Fruit fly (Drosophila melanogaster): ENCODE data around the gene salt.

salt gene

DNA sequence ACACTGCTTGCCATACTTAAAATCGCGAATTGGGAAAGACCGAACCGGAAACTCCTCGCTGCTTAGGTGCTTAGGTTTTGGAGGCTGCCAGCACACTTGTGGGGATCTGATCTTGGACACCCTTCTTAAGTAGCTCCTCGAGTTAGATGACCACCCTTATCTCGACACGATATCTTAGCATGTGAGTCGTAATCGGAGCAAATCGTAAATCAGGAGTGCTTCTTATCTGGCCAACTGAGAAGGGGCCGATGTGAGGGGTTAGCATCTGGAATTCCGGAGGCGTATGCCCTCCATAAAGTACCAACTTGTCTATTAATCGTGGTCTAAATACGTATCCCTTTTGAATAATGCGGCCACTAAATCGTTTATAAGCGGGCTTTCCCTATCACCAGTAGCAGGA lies at the start of gene salt:
Gene salt (minus strand): TSS at position 101 of the 400 bp plus-strand sequence.
- no peak for TF ChIP-seq CG17385 (GFP tag; optimal IDR thresholded peaks at IDR 0.05)
- no peak for TF ChIP-seq Fer1 (GFP tag; optimal IDR thresholded peaks at IDR 0.05)

- TF ChIP-seq D (optimal IDR thresholded peaks at IDR 0.05) (no peak), D (GFP tag; optimal IDR thresholded peaks at IDR 0.05) (no peak), row (GFP tag; IDR thresholded peaks at IDR 0.05) (no peak), tll (GFP tag; optimal IDR thresholded peaks at IDR 0.05) (no peak), lbe (GFP tag; optimal IDR thresholded peaks at IDR 0.05) (no peak), PHDP (tag; optimal IDR thresholded peaks at IDR 0.05) (no peak), CG12659 (GFP tag; optimal IDR thresholded peaks at IDR 0.05) (no peak), CG10959 (GFP tag; IDR thresholded peaks at IDR 0.05) (no peak), toy (GFP tag; IDR thresholded peaks at IDR 0.05) (no peak), CG11696 (GFP tag; IDR thresholded peaks at IDR 0.05) (no peak), Ravus (GFP tag; IDR thresholded peaks at IDR 0.05) (no peak), zfh2 (GFP tag; optimal IDR thresholded peaks at IDR 0.05) (no peak), CG31388 (GFP tag; optimal IDR thresholded peaks at IDR 0.05) (no peak), bbx (GFP tag; IDR thresholded peaks at IDR 0.05; ENCODE audit: partially characterized antibody) (no peak), CG12299 (tag; optimal IDR thresholded peaks at IDR 0.05) (no peak), Optix (GFP tag; IDR thresholded peaks at IDR 0.05) (no peak), ranshi (GFP tag; IDR thresholded peaks at IDR 0.05) (no peak), CG9215 (GFP tag; IDR thresholded peaks at IDR 0.05) (no peak), nerfin-1 (tag; optimal IDR thresholded peaks at IDR 0.05) (no peak), Dref (GFP tag; IDR thresholded peaks at IDR 0.05) (no peak)
Measured at dm6 chr3R:31800663-31801062, 46.2 kb upstream of the salt start, which contains the start of gene Ir100a. Gene Ir100a, plus strand, starts transcription at chr3R:31800963.

- TF ChIP-seq CG34224 (GFP tag; IDR thresholded peaks at IDR 0.05; ENCODE audit: partially characterized antibody) (peak; percentile 23; the same call in 1 of the 3 replicates), CG11456 (GFP tag; IDR thresholded peaks at IDR 0.05) (no peak), da (GFP tag; optimal IDR thresholded peaks at IDR 0.05) (peak; percentile 70), Doc3 (GFP tag; IDR thresholded peaks at IDR 0.05; ENCODE audit: partially characterized antibody) (0 out of 3 replicates have a peak, but pooled peaks have one; percentile 14), E2f1 (GFP tag; IDR thresholded peaks at IDR 0.05) (peak; percentile 87), Dp (GFP tag; optimal IDR thresholded peaks at IDR 0.05) (peak; percentile 95), Usf (GFP tag; optimal IDR thresholded peaks at IDR 0.05) (no peak), ewg (GFP tag; optimal IDR thresholded peaks at IDR 0.05) (peak; percentile 24), zfh1 (GFP tag; IDR thresholded peaks at IDR 0.05) (0 out of 3 replicates have a peak, but pooled peaks have one; percentile 10), unc-4 (GFP tag; IDR thresholded peaks at IDR 0.05; ENCODE audit: partially characterized antibody) (no peak), stwl (tag; optimal IDR thresholded peaks at IDR 0.05) (peak; percentile 35), fd102C (GFP tag; optimal IDR thresholded peaks at IDR 0.05) (no peak), CG4282 (GFP tag; optimal IDR thresholded peaks at IDR 0.05) (no peak), sd (tag; optimal IDR thresholded peaks at IDR 0.05) (no peak), Dref (GFP tag; IDR thresholded peaks at IDR 0.05) (peak; percentile 45; the same call in 1 of the 2 replicates), pzg (GFP tag; optimal IDR thresholded peaks at IDR 0.05) (peak; percentile 77), Hr3 (GFP tag; optimal IDR thresholded peaks at IDR 0.05) (peak; percentile 77), btn (GFP tag; optimal IDR thresholded peaks at IDR 0.05) (no peak), gsb-n (tag; optimal IDR thresholded peaks at IDR 0.05) (no peak), Neu2 (GFP tag; optimal IDR thresholded peaks at IDR 0.05; ENCODE audit: borderline replicate concordance) (no peak), CG11247 (GFP tag; IDR thresholded peaks at IDR 0.05) (no peak), gcm (GFP tag; optimal IDR thresholded peaks at IDR 0.05) (no peak), ftz-f1 (GFP tag; optimal IDR thresholded peaks at IDR 0.05) (no peak), nerfin-1 (tag; optimal IDR thresholded peaks at IDR 0.05) (peak; percentile 82), CG34422 (GFP tag; IDR thresholded peaks at IDR 0.05) (peak; percentile 71; the same call in 1 of the 3 replicates), crol (GFP tag; IDR thresholded peaks at IDR 0.05) (peak; percentile 51), sens-2 (GFP tag; IDR thresholded peaks at IDR 0.05) (no peak), pnt (GFP tag; optimal IDR thresholded peaks at IDR 0.05) (no peak), Max (GFP tag; optimal IDR thresholded peaks at IDR 0.05) (peak; percentile 23)
Measured at dm6 chr3R:31794457-31794856, 40.0 kb upstream of the salt start.

Data from whole organism, embryonic.